Fruit fly (Drosophila melanogaster): ENCODE measurements around the gene eIF3a.

Gene eIF3a

DNA sequence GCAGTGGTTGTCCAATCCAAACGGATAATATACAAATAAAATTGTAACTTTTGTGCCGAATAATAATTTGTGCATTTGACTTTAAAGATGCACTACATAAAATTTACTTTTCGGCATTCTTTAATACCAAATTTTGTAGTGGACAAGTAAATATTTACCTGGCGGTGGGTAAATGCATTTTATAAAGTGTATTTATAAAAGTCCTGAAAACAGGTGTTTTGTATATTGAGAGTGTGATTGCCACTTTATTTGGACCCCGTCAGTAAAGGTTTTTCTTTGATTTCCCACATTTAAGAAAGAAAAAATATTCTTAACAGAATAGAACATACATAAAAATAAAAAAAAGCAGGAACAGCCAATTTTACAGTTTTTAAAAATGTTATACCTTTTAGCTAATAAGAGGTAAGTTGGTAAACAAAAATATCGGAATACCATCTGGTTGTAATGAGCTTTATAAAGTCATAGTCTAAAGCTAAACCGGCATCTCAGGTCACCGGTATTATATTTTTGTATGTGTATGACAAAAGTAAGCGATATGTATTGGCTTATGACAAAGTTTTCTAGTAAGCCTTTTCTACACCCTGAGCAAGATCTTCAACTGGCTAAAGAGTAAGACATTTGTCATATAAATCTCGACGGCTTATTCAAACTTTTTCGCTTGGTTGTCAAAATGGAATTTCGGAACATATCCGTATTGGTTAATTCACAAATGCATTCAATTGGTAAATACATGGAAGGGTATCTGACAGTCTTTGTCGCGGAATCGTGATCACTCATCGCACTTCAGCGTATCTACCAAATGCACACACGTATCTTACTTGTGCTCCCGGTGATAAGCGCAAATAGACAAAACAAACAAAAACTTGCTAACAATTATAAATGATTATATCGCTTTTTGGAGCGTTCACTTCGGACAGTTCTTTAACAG lies 38.8 kb downstream of the eIF3a start (continued):
- TF ChIP-seq lilli (GFP tag; optimal IDR thresholded peaks at IDR 0.05) (peak; percentile 90), ATbp (GFP tag; optimal IDR thresholded peaks at IDR 0.05) (peak; percentile 86), tin (GFP tag; optimal IDR thresholded peaks at IDR 0.05) (peak; percentile 75), eyg (GFP tag; optimal IDR thresholded peaks at IDR 0.05) (peak; percentile 85), salm (tag; optimal IDR thresholded peaks at IDR 0.05) (peak; percentile 87), NC2α (GFP tag; optimal IDR thresholded peaks at IDR 0.05) (peak; percentile 59), CG8924 (tag; optimal IDR thresholded peaks at IDR 0.05) (peak; percentile 91), CG12744 (GFP tag; optimal IDR thresholded peaks at IDR 0.05) (peak; percentile 78), da (GFP tag; optimal IDR thresholded peaks at IDR 0.05) (peak; percentile 45), CG10431 (GFP tag; optimal IDR thresholded peaks at IDR 0.05) (peak; percentile 18), CG7745 (tag; optimal IDR thresholded peaks at IDR 0.05) (no peak), CG18764 (GFP tag; optimal IDR thresholded peaks at IDR 0.05) (peak; percentile 67), nmo (GFP tag; optimal IDR thresholded peaks at IDR 0.05) (peak; percentile 93), croc (GFP tag; conservative IDR thresholded peaks at IDR 0.05) (peak; percentile 41; the same call in 1 of the 3 replicates), ato (GFP tag; IDR thresholded peaks at IDR 0.05; ENCODE audit: partially characterized antibody) (no peak)

DNA sequence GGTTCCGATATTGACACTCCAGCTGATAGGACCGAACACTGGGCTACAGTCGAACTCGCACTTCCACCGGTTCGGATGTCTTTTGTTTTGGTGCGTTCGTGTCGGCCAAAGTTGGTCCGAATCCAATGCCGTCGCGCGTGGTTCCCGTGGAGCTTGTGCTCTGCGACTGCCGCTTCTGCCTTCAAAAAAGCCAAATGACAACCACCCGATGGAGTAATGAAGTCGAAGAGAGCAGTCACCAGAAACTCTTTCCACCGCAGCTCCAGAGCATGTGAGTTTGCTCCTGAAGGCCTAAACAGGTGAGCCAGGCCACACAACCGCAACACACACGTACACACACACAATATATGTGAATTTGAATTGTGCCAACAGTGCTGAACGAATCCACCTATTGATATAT lies 39.6 kb downstream of the eIF3a start, which contains the start of gene CG34112:
Gene CG34112 (minus strand): TSS at position 143 of the 400 bp plus-strand sequence.
- TF ChIP-seq Rx (GFP tag; IDR thresholded peaks at IDR 0.05) (no peak), CG10543 (GFP tag; optimal IDR thresholded peaks at IDR 0.05) (no peak), Asciz (GFP tag; optimal IDR thresholded peaks at IDR 0.05) (no peak), CG11504 (tag; optimal IDR thresholded peaks at IDR 0.05) (no peak), CG15601 (tag; optimal IDR thresholded peaks at IDR 0.05) (no peak), CG5180 (GFP tag; optimal IDR thresholded peaks at IDR 0.05) (peak; percentile 83), vvl (GFP tag; IDR thresholded peaks at IDR 0.05) (0 out of 2 replicates have a peak, but pooled peaks have one; percentile 28), cg (GFP tag; optimal IDR thresholded peaks at IDR 0.05) (peak; percentile 32), yki (optimal IDR thresholded peaks at IDR 0.05) (no peak), CG17385 (GFP tag; optimal IDR thresholded peaks at IDR 0.05) (no peak), NK7.1 (GFP tag; optimal IDR thresholded peaks at IDR 0.05) (no peak), ash1 (GFP tag; optimal IDR thresholded peaks at IDR 0.05) (no peak), CG17359 (tag; optimal IDR thresholded peaks at IDR 0.05) (peak; percentile 1), prd (optimal IDR thresholded peaks at IDR 0.05) (no peak), prd (GFP tag; IDR thresholded peaks at IDR 0.05) (no peak), NFAT (GFP tag; IDR thresholded peaks at IDR 0.05) (peak; percentile 17; the same call in 1 of the 2 replicates), hkb (optimal IDR thresholded peaks at IDR 0.05) (no peak), hkb (GFP tag; IDR thresholded peaks at IDR 0.05) (0 out of 2 replicates have a peak, but pooled peaks have one; percentile 13), CG17568 (GFP tag; optimal IDR thresholded peaks at IDR 0.05) (no peak), pros (GFP tag; optimal IDR thresholded peaks at IDR 0.05) (no peak), chif (GFP tag; optimal IDR thresholded peaks at IDR 0.05) (no peak), Sin3A (optimal IDR thresholded peaks at IDR 0.05) (no peak), HLH4C (GFP tag; IDR thresholded peaks at IDR 0.05; ENCODE audit: partially characterized antibody) (no peak), Ssrp (tag; optimal IDR thresholded peaks at IDR 0.05) (no peak), Bgb (GFP tag; IDR thresholded peaks at IDR 0.05; ENCODE audit: partially characterized antibody) (no peak), dan (GFP tag; IDR thresholded peaks at IDR 0.05) (no peak), Gug (GFP tag; IDR thresholded peaks at IDR 0.05) (no peak), CG3163 (GFP tag; optimal IDR thresholded peaks at IDR 0.05) (peak; percentile 17), dpn (GFP tag; optimal IDR thresholded peaks at IDR 0.05) (no peak), zf30C (GFP tag; optimal IDR thresholded peaks at IDR 0.05) (no peak), CHES-1-like (GFP tag; optimal IDR thresholded peaks at IDR 0.05) (no peak), GATAe (GFP tag; conservative IDR thresholded peaks at IDR 0.05) (no peak), dati (GFP tag; IDR thresholded peaks at IDR 0.05) (no peak), Trl (optimal IDR thresholded peaks at IDR 0.05) (peak in 1 of 2 experiments; percentile 6), Trl (GFP tag; optimal IDR thresholded peaks at IDR 0.05) (no peak)

Measured in whole organism, embryonic.